Worm (Caenorhabditis elegans): ENCODE measurements around the gene nhr-231.

Gene nhr-231

ce11 chrV:18783474-18783873 is 7.3 kb upstream of the nhr-231 start, which contains the start of gene Y17D7B.10:
Gene Y17D7B.10 (plus strand): TSS chrV:18783716.
- TF ChIP-seq F37D6.2 (tag; optimal IDR thresholded peaks at IDR 0.05) = no peak
- 0 out of 2 replicates have a peak, but pooled peaks have one; percentile 9 for TF ChIP-seq set-16 (GFP tag; IDR thresholded peaks at IDR 0.05)

- TF ChIP-seq dmd-6 (GFP tag; IDR thresholded peaks at IDR 0.05) (no peak), gei-8 (GFP tag; optimal IDR thresholded peaks at IDR 0.05) (no peak), F37D6.2 (tag; optimal IDR thresholded peaks at IDR 0.05) (no peak), nhr-48 (tag; optimal IDR thresholded peaks at IDR 0.05) (no peak), attf-4 (tag; optimal IDR thresholded peaks at IDR 0.05) (no peak), jun-1 (tag; optimal IDR thresholded peaks at IDR 0.05) (no peak)
Measured at ce11 chrV:18786694-18787093, 4.1 kb upstream of the nhr-231 start, which contains the start of gene Y17D7B.3. Gene Y17D7B.3 (minus strand): TSS chrV:18786794.

ce11 chrV:18787417-18787918 is 3.3 kb upstream of the nhr-231 start, which contains the start of gene Y17D7B.2:
Gene Y17D7B.2 (plus strand): TSS chrV:18787739.
- TF ChIP-seq madf-9 (GFP tag; conservative IDR thresholded peaks at IDR 0.05) = no peak
- TF ChIP-seq dmd-6 (GFP tag; IDR thresholded peaks at IDR 0.05) = peak; percentile 39
- TF ChIP-seq set-16 (GFP tag; IDR thresholded peaks at IDR 0.05) = no peak
- TF ChIP-seq ces-1 (GFP tag; optimal IDR thresholded peaks at IDR 0.05) = no peak
- TF ChIP-seq F37D6.2 (tag; optimal IDR thresholded peaks at IDR 0.05) = no peak
- TF ChIP-seq nhr-6 (tag; optimal IDR thresholded peaks at IDR 0.05) = peak; percentile 62
- TF ChIP-seq zip-2 (tag; optimal IDR thresholded peaks at IDR 0.05) = peak; percentile 73
- no peak for TF ChIP-seq arid-1 (GFP tag; conservative IDR thresholded peaks at IDR 0.05)

ce11 chrV:18800811-18801210 is 10.1 kb downstream of the nhr-231 start, which contains the start of gene nhr-170:
Gene nhr-170 (minus strand): TSS chrV:18800826.
- TF ChIP-seq arid-1 (GFP tag; conservative IDR thresholded peaks at IDR 0.05) = no peak
- TF ChIP-seq snpc-1.2 (GFP tag; IDR thresholded peaks at IDR 0.05) = no peak
- TF ChIP-seq pha-4 (GFP tag; IDR thresholded peaks at IDR 0.05) = no peak
- TF ChIP-seq pha-4 (tag; optimal IDR thresholded peaks at IDR 0.05) = no peak
- no peak for TF ChIP-seq dmd-6 (GFP tag; IDR thresholded peaks at IDR 0.05)
- no peak for TF ChIP-seq ZK337.2 (GFP tag; IDR thresholded peaks at IDR 0.05)
- no peak for TF ChIP-seq snpc-4 (tag; optimal IDR thresholded peaks at IDR 0.05)
- TF ChIP-seq hif-1 (tag; optimal IDR thresholded peaks at IDR 0.05) = no peak
- TF ChIP-seq lin-29 (GFP tag; IDR thresholded peaks at IDR 0.05) = no peak
- TF ChIP-seq Y5F2A.4 (GFP tag; optimal IDR thresholded peaks at IDR 0.05) = no peak
- TF ChIP-seq dve-1 (tag; optimal IDR thresholded peaks at IDR 0.05; ENCODE audit: insufficient read depth) = no peak
- peak; percentile 21 for TF ChIP-seq aha-1 (tag)
- no peak for TF ChIP-seq mdl-1 (tag; optimal IDR thresholded peaks at IDR 0.05)
- TF ChIP-seq daf-16 (GFP tag; optimal IDR thresholded peaks at IDR 0.05) = no peak
- peak; percentile 24 for TF ChIP-seq daf-16 (tag; optimal IDR thresholded peaks at IDR 0.05)
- TF ChIP-seq F49E8.2 (tag; optimal IDR thresholded peaks at IDR 0.05; ENCODE audit: borderline replicate concordance) = no peak
- peak; percentile 50 for TF ChIP-seq hlh-30 (tag; optimal IDR thresholded peaks at IDR 0.05; ENCODE audit: insufficient read depth)
- no peak for TF ChIP-seq nhr-28 (tag; optimal IDR thresholded peaks at IDR 0.05)
- no peak for TF ChIP-seq attf-4 (tag; optimal IDR thresholded peaks at IDR 0.05)
- TF ChIP-seq egl-43 (GFP tag; IDR thresholded peaks at IDR 0.05) = no peak
- TF ChIP-seq nhr-42 (GFP tag; IDR thresholded peaks at IDR 0.05) = no peak
- TF ChIP-seq tag-97 (GFP tag; IDR thresholded peaks at IDR 0.05) = no peak
- no peak for TF ChIP-seq egl-27 (tag; optimal IDR thresholded peaks at IDR 0.05)
- no peak for TF ChIP-seq ama-1 (optimal IDR thresholded peaks at IDR 0.05)

ce11 chrV:18802077-18802476 is 11.3 kb downstream of the nhr-231 start, which contains the start of gene C54E10.11:
Gene C54E10.11 (minus strand): TSS chrV:18802177.
- TF ChIP-seq snpc-1.2 (GFP tag; IDR thresholded peaks at IDR 0.05) (no peak), ceh-62 (tag; optimal IDR thresholded peaks at IDR 0.05) (no peak), lin-13 (GFP tag; optimal IDR thresholded peaks at IDR 0.05) (no peak), arid-1 (GFP tag; conservative IDR thresholded peaks at IDR 0.05) (no peak), mep-1 (tag; optimal IDR thresholded peaks at IDR 0.05) (no peak), fos-1 (tag; optimal IDR thresholded peaks at IDR 0.05) (no peak), pqm-1 (tag; optimal IDR thresholded peaks at IDR 0.05) (no peak), zfp-2 (tag; optimal IDR thresholded peaks at IDR 0.05) (no peak), Y48G9A.11 (GFP tag; IDR thresholded peaks at IDR 0.05) (no peak), set-16 (GFP tag; IDR thresholded peaks at IDR 0.05) (no peak), ceh-20 (GFP tag; IDR thresholded peaks at IDR 0.05) (no peak), spr-3 (GFP tag; optimal IDR thresholded peaks at IDR 0.05) (no peak), F26F4.8 (GFP tag; conservative IDR thresholded peaks at IDR 0.05) (no peak), dve-1 (tag; optimal IDR thresholded peaks at IDR 0.05; ENCODE audit: insufficient read depth) (no peak), madf-9 (GFP tag; conservative IDR thresholded peaks at IDR 0.05) (no peak), F44E2.7 (GFP tag; IDR thresholded peaks at IDR 0.05) (no peak), ZK546.5 (tag; optimal IDR thresholded peaks at IDR 0.05) (no peak)

All from whole organism, L4 larva.